Worm (Caenorhabditis elegans) whole organism, L3 larva: ENCODE results near the gene T10B9.14.

Source experiments
- ceh-28 ChIP-seq: fragments of 150-350 bp; optimal IDR thresholded peaks from 2 replicates; lab custom pipeline; 2014; ENCODE audit warnings: missing biosample characterization, missing genetic modification reagents, missing genetic modification characterization
- elt-1 ChIP-seq: fragments of 150-350 bp; optimal IDR thresholded peaks from 2 replicates; lab custom pipeline; 2014; ENCODE audit warnings: missing biosample characterization, missing genetic modification characterization
- elt-3 ChIP-seq, 3 experiments: fragments of 150-350 bp in 1 of 3; sonication (generic microtip) in 2 of 3; optimal IDR thresholded peaks; 2 replicates in 2 of 3; 4 replicates in 1 of 3; lab custom pipeline; 2014 to 2017; ENCODE audit warnings: missing biosample characterization in 3 of 3, missing genetic modification characterization in 3 of 3
- fkh-2 ChIP-seq: fragments of 150-350 bp; optimal IDR thresholded peaks from 2 replicates; lab custom pipeline; 2014; ENCODE audit warnings: missing biosample characterization, missing genetic modification reagents, missing genetic modification characterization
- lsy-12 ChIP-seq: sonication (generic microtip); optimal IDR thresholded peaks from 2 replicates; lab custom pipeline; 2016; ENCODE audit warnings: mild to moderate bottlenecking, missing genetic modification characterization, missing compliant biosample characterization
- nhr-11 ChIP-seq: fragments of 150-350 bp; optimal IDR thresholded peaks from 2 replicates; lab custom pipeline; 2014; ENCODE audit warnings: missing biosample characterization, missing genetic modification characterization
- nhr-25 ChIP-seq: sonication (generic microtip); optimal IDR thresholded peaks from 2 replicates; lab custom pipeline; 2017; ENCODE audit warnings: missing biosample characterization, missing genetic modification characterization
- nhr-28 ChIP-seq: fragments of 150-350 bp; optimal IDR thresholded peaks from 2 replicates; lab custom pipeline; 2014; ENCODE audit warnings: missing biosample characterization, missing genetic modification characterization
- pha-4 ChIP-seq: fragments of 150-350 bp; optimal IDR thresholded peaks from 2 replicates; lab custom pipeline; 2014; ENCODE audit warnings: missing biosample characterization, missing genetic modification reagents, missing genetic modification characterization
- sea-2 ChIP-seq: fragments of 150-350 bp; sonication (generic microtip); optimal IDR thresholded peaks from 4 replicates; lab custom pipeline; 2014; ENCODE audit warnings: missing biosample characterization, missing genetic modification reagents, missing genetic modification characterization

ce11 chrII:9752278-9752677 lies 30.0 kb downstream of the T10B9.14 start:
- TF ChIP-seq elt-3 (tag; optimal IDR thresholded peaks at IDR 0.05; lab: Kevin White, UChicago) = no peak
- no peak for TF ChIP-seq pha-4
- no peak for TF ChIP-seq sea-2 (GFP tag; lab: Kevin White, UChicago)
- TF ChIP-seq elt-1 (tag; lab: Kevin White, UChicago) = no peak
- TF ChIP-seq nhr-11 = no peak
- TF ChIP-seq nhr-25 (tag; lab: Kevin White, UChicago) = no peak
- TF ChIP-seq lsy-12 (tag; lab: Kevin White, UChicago) = no peak
- TF ChIP-seq ceh-28 (tag; lab: Kevin White, UChicago) = no peak
- TF ChIP-seq fkh-2 (tag; lab: Kevin White, UChicago) = no peak
- TF ChIP-seq nhr-28 (tag; lab: Kevin White, UChicago) = no peak
